Fruit fly (Drosophila melanogaster): Measurements from ENCODE around the gene CG13445.

DNA sequence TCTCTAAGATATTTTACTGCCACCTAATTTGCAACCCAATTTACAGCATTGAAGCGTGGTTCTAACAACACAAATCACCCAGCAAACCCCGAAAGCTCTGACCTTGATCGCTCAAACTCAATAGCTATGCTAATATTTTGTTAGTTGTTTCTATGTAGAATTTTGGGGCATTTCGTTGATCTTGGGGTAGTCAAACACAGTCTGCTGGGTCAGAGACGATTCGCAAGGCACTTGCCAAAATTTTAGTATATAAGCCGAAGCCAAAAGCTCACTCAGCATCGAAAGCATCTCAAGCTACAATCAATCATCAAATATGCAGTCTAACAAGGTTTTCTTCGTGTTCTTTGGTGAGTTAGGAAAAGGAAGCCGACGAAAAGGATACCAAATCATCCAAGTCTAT is at the start of gene CG13445:
- TF ChIP-seq CG7963 (GFP tag; IDR thresholded peaks at IDR 0.05; ENCODE audit: partially characterized antibody) (no peak), Hr78 (GFP tag; optimal IDR thresholded peaks at IDR 0.05) (no peak), D19B (GFP tag; optimal IDR thresholded peaks at IDR 0.05) (no peak), Neu2 (GFP tag; optimal IDR thresholded peaks at IDR 0.05; ENCODE audit: borderline replicate concordance) (no peak), CG13424 (tag; optimal IDR thresholded peaks at IDR 0.05) (no peak), Bteb2 (GFP tag; optimal IDR thresholded peaks at IDR 0.05) (no peak), CG10654 (GFP tag; optimal IDR thresholded peaks at IDR 0.05) (no peak), CG8478 (optimal IDR thresholded peaks at IDR 0.05) (no peak)
